Worm (Caenorhabditis elegans) whole organism, L1 larva: ENCODE results near the gene F54D5.4.

Source experiments
- C04F5.9 ChIP-seq: sonication (generic microtip); optimal IDR thresholded peaks from 2 replicates; lab custom pipeline; 2016; ENCODE audit warnings: missing genetic modification characterization, missing compliant biosample characterization
- C16A3.4 ChIP-seq: fragments of 150-350 bp; optimal IDR thresholded peaks from 2 replicates; lab custom pipeline; 2014; ENCODE audit warnings: missing biosample characterization, missing genetic modification characterization
- F16B12.6 ChIP-seq: fragments of 150-350 bp; optimal IDR thresholded peaks from 2 replicates; lab custom pipeline; 2014; ENCODE audit warnings: missing biosample characterization, missing genetic modification characterization
- Y116A8C.19 ChIP-seq: sonication (generic microtip); optimal IDR thresholded peaks from 2 replicates; lab custom pipeline; 2016; ENCODE audit warnings: missing compliant biosample characterization, missing genetic modification characterization, borderline replicate concordance
- ceh-63 ChIP-seq: fragments of 200-800 bp; sonication (Bioruptor generic); optimal IDR thresholded peaks from 2 replicates; lab custom pipeline; 2018; ENCODE audit warnings: mild to moderate bottlenecking, missing genetic modification characterization, missing compliant biosample characterization
- ceh-8 ChIP-seq: fragments of 200-800 bp; sonication (Bioruptor generic); optimal IDR thresholded peaks from 2 replicates; lab custom pipeline; 2018; ENCODE audit warnings: mild to moderate bottlenecking, missing genetic modification characterization, moderate library complexity, missing compliant biosample characterization
- ceh-82 ChIP-seq, 3 experiments: fragments of 150-350 bp in 1 of 3; sonication (generic microtip) in 2 of 3; optimal IDR thresholded peaks; 2 replicates each; lab custom pipeline; 2014 to 2017; ENCODE audit warnings: missing biosample characterization in 3 of 3, missing genetic modification characterization in 3 of 3
- ceh-90 ChIP-seq: sonication (generic microtip); optimal IDR thresholded peaks from 2 replicates; lab custom pipeline; 2016; ENCODE audit warnings: missing genetic modification characterization, missing compliant biosample characterization
- ces-1 ChIP-seq: fragments of 150-350 bp; optimal IDR thresholded peaks from 2 replicates; lab custom pipeline; 2014; ENCODE audit warnings: missing biosample characterization, missing genetic modification reagents, missing genetic modification characterization
- dpl-1 ChIP-seq, 3 experiments: fragments of 150-350 bp in 2 of 3; sonication (generic microtip) in 1 of 3; optimal IDR thresholded peaks; 2 replicates each; lab custom pipeline; 2014 to 2017; ENCODE audit warnings: missing biosample characterization in 3 of 3, missing genetic modification characterization in 3 of 3, missing genetic modification reagents in 3 of 3
- dsc-1 ChIP-seq: sonication (generic microtip); optimal IDR thresholded peaks from 2 replicates; lab custom pipeline; 2016; ENCODE audit warnings: mild to moderate bottlenecking, missing genetic modification characterization, missing compliant biosample characterization
- efl-1 ChIP-seq, 4 experiments: fragments of 150-350 bp; optimal IDR thresholded peaks in 3 of 4; peaks in 1 of 4; 1 replicate in 1 of 4; 2 replicates in 3 of 4; lab custom pipeline; 2014; ENCODE audit warnings: missing biosample characterization in 2 of 4, missing genetic modification characterization in 2 of 4, missing genetic modification reagents in 2 of 4
- efl-3 ChIP-seq: fragments of 200-800 bp; sonication (Bioruptor generic); optimal IDR thresholded peaks from 2 replicates; lab custom pipeline; 2018; ENCODE audit warnings: mild to moderate bottlenecking, missing genetic modification characterization, missing compliant biosample characterization
- egl-27 ChIP-seq, 2 experiments: fragments of 150-350 bp in 1 of 2; sonication (generic microtip); optimal IDR thresholded peaks; 3 replicates each; lab custom pipeline; 2017 to 2018; ENCODE audit warnings: missing biosample characterization in 2 of 2, missing genetic modification characterization in 2 of 2, missing genetic modification reagents in 2 of 2
- elt-3 ChIP-seq, 6 experiments: fragments of 150-350 bp in 1 of 6; sonication (generic microtip); optimal IDR thresholded peaks; 2 replicates each; lab custom pipeline; 2017 to 2018; ENCODE audit warnings: missing biosample characterization in 6 of 6, missing genetic modification characterization in 6 of 6, inconsistent platforms in 1 of 6
- ets-5 ChIP-seq: fragments of 200-800 bp; sonication (Bioruptor generic); IDR thresholded peaks from 2 replicates; pipeline ENCODE4 v1.3.6; 2022; ENCODE audit warnings: missing genetic modification characterization, missing compliant biosample characterization
- fkh-4 ChIP-seq: sonication (generic microtip); optimal IDR thresholded peaks from 2 replicates; lab custom pipeline; 2016; ENCODE audit warnings: missing compliant biosample characterization, missing genetic modification characterization, borderline replicate concordance
- fkh-8 ChIP-seq: sonication (generic microtip); optimal IDR thresholded peaks from 2 replicates; lab custom pipeline; 2016; ENCODE audit warnings: mild to moderate bottlenecking, missing genetic modification characterization, missing compliant biosample characterization
- hlh-4 ChIP-seq: sonication (generic microtip); optimal IDR thresholded peaks from 2 replicates; lab custom pipeline; 2016; ENCODE audit warnings: mild to moderate bottlenecking, missing genetic modification characterization, missing compliant biosample characterization
- isw-1 ChIP-seq: fragments of 200-800 bp; sonication (Bioruptor generic); IDR thresholded peaks from 2 replicates; pipeline ENCODE4 v1.3.6; 2022; ENCODE audit warnings: missing genetic modification characterization, missing compliant biosample characterization
- jun-1 ChIP-seq: fragments of 150-350 bp; optimal IDR thresholded peaks from 2 replicates; lab custom pipeline; 2014; ENCODE audit warnings: missing biosample characterization, missing genetic modification reagents, missing genetic modification characterization
- lin-15B ChIP-seq: fragments of 150-350 bp; sonication (generic microtip); optimal IDR thresholded peaks from 3 replicates; lab custom pipeline; 2014; ENCODE audit warnings: missing biosample characterization, missing genetic modification characterization
- lin-39 ChIP-seq: fragments of 150-350 bp; optimal IDR thresholded peaks from 2 replicates; lab custom pipeline; 2014; ENCODE audit warnings: missing biosample characterization, missing genetic modification reagents, missing genetic modification characterization
- lsy-2 ChIP-seq, 2 experiments: fragments of 150-350 bp; optimal IDR thresholded peaks; 2 replicates each; lab custom pipeline; 2014; ENCODE audit warnings: missing biosample characterization in 2 of 2, missing genetic modification characterization in 2 of 2
- mdl-1 ChIP-seq, 2 experiments: fragments of 150-350 bp; optimal IDR thresholded peaks; 2 replicates each; lab custom pipeline; 2014 to 2017; ENCODE audit warnings: missing biosample characterization in 2 of 2, missing genetic modification characterization in 2 of 2, inconsistent platforms in 1 of 2
- mep-1 ChIP-seq: fragments of 150-350 bp; optimal IDR thresholded peaks from 2 replicates; lab custom pipeline; 2014; ENCODE audit warnings: missing biosample characterization, missing genetic modification characterization
- nhr-19 ChIP-seq: fragments of 200-800 bp; sonication (Bioruptor generic); conservative IDR thresholded peaks from 2 replicates; pipeline ENCODE4 v1.3.6; 2022; ENCODE audit warnings: missing genetic modification characterization, missing compliant biosample characterization
- nhr-237 ChIP-seq: fragments of 150-350 bp; optimal IDR thresholded peaks from 2 replicates; lab custom pipeline; 2014; ENCODE audit warnings: missing biosample characterization, missing genetic modification characterization
- nhr-47 ChIP-seq: sonication (generic microtip); optimal IDR thresholded peaks from 2 replicates; lab custom pipeline; 2016; ENCODE audit warnings: mild to moderate bottlenecking, missing genetic modification characterization, moderate library complexity, missing compliant biosample characterization
- nhr-71 ChIP-seq: sonication (generic microtip); optimal IDR thresholded peaks from 2 replicates; lab custom pipeline; 2016; ENCODE audit warnings: mild to moderate bottlenecking, missing genetic modification characterization, moderate library complexity, missing compliant biosample characterization
- nhr-77 ChIP-seq: fragments of 150-350 bp; optimal IDR thresholded peaks from 2 replicates; lab custom pipeline; 2014; ENCODE audit warnings: missing biosample characterization, missing genetic modification characterization
- rnt-1 ChIP-seq: sonication (generic microtip); optimal IDR thresholded peaks from 2 replicates; lab custom pipeline; 2016; ENCODE audit warnings: mild to moderate bottlenecking, missing genetic modification characterization, moderate library complexity, missing compliant biosample characterization
- swsn-7 ChIP-seq: sonication (generic microtip); optimal IDR thresholded peaks from 2 replicates; lab custom pipeline; 2016; ENCODE audit warnings: missing genetic modification characterization, missing compliant biosample characterization
- unc-130 ChIP-seq: fragments of 150-350 bp; optimal IDR thresholded peaks from 2 replicates; lab custom pipeline; 2017; ENCODE audit warnings: missing biosample characterization, missing genetic modification characterization, inconsistent platforms
- ztf-11 ChIP-seq, 2 experiments: sonication (generic microtip); optimal IDR thresholded peaks; 2 replicates each; lab custom pipeline; 2016 to 2017; ENCODE audit warnings: missing genetic modification characterization in 2 of 2, missing biosample characterization in 1 of 2, missing compliant biosample characterization in 1 of 2

F54D5.4 gene

DNA sequence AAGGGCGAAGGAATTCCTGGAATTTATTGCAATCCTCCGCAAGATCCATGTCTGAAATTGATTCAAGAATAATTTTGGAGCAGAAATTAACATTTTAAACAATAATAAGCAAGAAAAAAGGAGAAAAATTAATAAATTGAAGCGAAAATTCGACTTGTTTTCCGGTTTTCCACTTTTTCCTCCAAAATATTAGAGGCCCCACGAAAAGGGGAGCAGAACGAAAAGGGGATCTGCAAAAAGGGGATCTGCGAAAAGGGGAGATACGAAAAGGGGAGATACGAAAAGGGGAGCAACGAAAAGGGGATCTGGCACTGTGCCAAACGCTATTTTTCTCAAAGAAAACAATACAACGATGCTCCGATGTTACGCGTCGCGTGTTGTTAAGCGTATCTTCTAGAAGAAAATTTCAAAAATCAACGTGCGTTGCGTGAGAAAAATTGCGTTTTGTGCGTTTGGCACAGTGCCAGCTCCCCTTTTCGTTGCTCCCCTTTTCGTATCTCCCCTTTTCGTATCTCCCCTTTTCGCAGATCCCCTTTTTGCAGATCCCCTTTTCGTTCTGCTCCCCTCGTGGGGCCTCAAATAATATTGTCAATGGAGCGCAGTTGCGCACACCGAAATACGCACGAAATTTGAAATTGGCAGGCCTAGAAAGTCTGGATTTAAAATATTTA lies 35.1 kb upstream of the F54D5.4 start, which contains the start of gene Y62F5A.12 (continued):
- peak in 1 of 2 experiments; percentile 71 for TF ChIP-seq mdl-1 (tag; optimal IDR thresholded peaks at IDR 0.05; lab: Kevin White, UChicago)
- TF ChIP-seq ceh-63 (GFP tag; lab: Kevin White, UChicago): peak; percentile 86
- peak; percentile 80 for TF ChIP-seq swsn-7 (tag; lab: Kevin White, UChicago)
- peak; percentile 34 for TF ChIP-seq nhr-237 (tag; lab: Kevin White, UChicago)
- TF ChIP-seq isw-1: peak; percentile 89
- peak; percentile 83 for TF ChIP-seq dsc-1 (tag; lab: Kevin White, UChicago)
- peak; percentile 82 for TF ChIP-seq lin-15B (tag; lab: Kevin White, UChicago)
- TF ChIP-seq jun-1 (tag; lab: Kevin White, UChicago): peak; percentile 66
- TF ChIP-seq nhr-77 (tag; lab: Kevin White, UChicago): peak; percentile 72
- peak; percentile 94 for TF ChIP-seq nhr-19
- peak; percentile 51 for TF ChIP-seq ceh-90
- TF ChIP-seq rnt-1 (tag; lab: Kevin White, UChicago): peak; percentile 99
- TF ChIP-seq efl-1 (optimal IDR thresholded peaks at IDR 0.05; lab: Kevin White, UChicago): peak; percentile 82 to 90
- TF ChIP-seq efl-1 (GFP tag; optimal IDR thresholded peaks at IDR 0.05 in 1 of 2; lab: Kevin White, UChicago): peak; percentile 87 to 99
- peak; percentile 90 for TF ChIP-seq fkh-8 (tag; lab: Kevin White, UChicago)
- peak; percentile 61 for TF ChIP-seq unc-130 (tag; lab: Kevin White, UChicago)
- TF ChIP-seq ceh-82 (tag; optimal IDR thresholded peaks at IDR 0.05; lab: Kevin White, UChicago): peak; percentile 76 to 92 (median 80)
- TF ChIP-seq ztf-11 (tag; optimal IDR thresholded peaks at IDR 0.05; lab: Kevin White, UChicago): peak in 1 of 2 experiments; percentile 94
- peak; percentile 32 for TF ChIP-seq F16B12.6 (tag; lab: Kevin White, UChicago)
- peak; percentile 92 for TF ChIP-seq nhr-71

- TF ChIP-seq efl-3 (no peak), nhr-77 (tag; lab: Kevin White, UChicago) (no peak), mep-1 (tag; lab: Kevin White, UChicago) (no peak), lin-15B (tag; lab: Kevin White, UChicago) (no peak), C16A3.4 (no peak), Y116A8C.19 (no peak), egl-27 (tag; optimal IDR thresholded peaks at IDR 0.05; lab: Kevin White, UChicago) (no peak), lin-39 (tag; lab: Kevin White, UChicago) (no peak), hlh-4 (tag; lab: Kevin White, UChicago) (no peak), elt-3 (tag; optimal IDR thresholded peaks at IDR 0.05; lab: Kevin White, UChicago) (no peak), nhr-47 (tag; lab: Kevin White, UChicago) (no peak), ces-1 (GFP tag; lab: Kevin White, UChicago) (no peak), ceh-8 (GFP tag; lab: Kevin White, UChicago) (no peak), nhr-237 (tag; lab: Kevin White, UChicago) (no peak)
Observed at ce11 chrII:11535429-11535828, 34.2 kb upstream of the F54D5.4 start.

DNA sequence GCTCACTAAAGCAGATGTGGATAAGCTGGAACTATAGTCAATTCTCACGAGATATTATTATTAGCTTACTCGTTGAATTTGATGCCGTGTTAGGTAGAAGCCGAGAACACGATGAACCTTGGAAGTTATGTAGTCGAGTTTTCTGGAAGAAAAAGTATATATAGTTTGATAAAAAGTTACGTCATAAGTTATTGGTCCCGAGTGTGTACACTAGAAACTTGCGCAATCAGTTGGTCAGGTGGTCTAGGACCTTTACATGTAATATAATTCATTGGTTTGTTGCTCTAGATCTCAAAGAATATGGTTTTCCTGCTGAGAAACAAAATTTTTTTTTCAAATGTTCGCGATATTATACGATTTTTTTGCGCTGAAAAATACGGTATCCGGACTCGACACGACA lies 33.7 kb upstream of the F54D5.4 start:
- no peak for TF ChIP-seq hlh-4 (tag; lab: Kevin White, UChicago)
- TF ChIP-seq efl-1 (optimal IDR thresholded peaks at IDR 0.05; lab: Kevin White, UChicago): no peak
- peak in 1 of 2 experiments; percentile 82 for TF ChIP-seq efl-1 (GFP tag; optimal IDR thresholded peaks at IDR 0.05 in 1 of 2; lab: Kevin White, UChicago)
- TF ChIP-seq dpl-1 (GFP tag; optimal IDR thresholded peaks at IDR 0.05; lab: Kevin White, UChicago): no peak
- no peak for TF ChIP-seq elt-3 (tag; optimal IDR thresholded peaks at IDR 0.05; lab: Kevin White, UChicago)

- TF ChIP-seq ets-5 (GFP tag; lab: Robert Waterston, UW) (no peak), nhr-19 (no peak), lsy-2 (tag; optimal IDR thresholded peaks at IDR 0.05; lab: Kevin White, UChicago) (no peak), C04F5.9 (tag; lab: Kevin White, UChicago) (no peak), fkh-8 (tag; lab: Kevin White, UChicago) (no peak), fkh-4 (tag; lab: Kevin White, UChicago) (no peak)
- TF ChIP-seq, all 84 proteins: peak for 0
Observed at ce11 chrII:11536505-11536904, 33.1 kb upstream of the F54D5.4 start.
